Fruit fly (Drosophila melanogaster) whole organism, prepupa: ENCODE data around the gene CG7289.

Experiments used
- Blimp-1 ChIP-seq: fragments of 200-800 bp; sonication (Bioruptor generic); optimal IDR thresholded peaks from 3 replicates; lab custom pipeline; 2017; ENCODE audit warnings: missing biosample characterization, missing genetic modification characterization, mild to moderate bottlenecking, moderate library complexity, missing genetic modification reagents
- CG10631 ChIP-seq: fragments of 200-800 bp; sonication (Bioruptor generic); optimal IDR thresholded peaks from 2 replicates; lab custom pipeline; 2016; ENCODE audit warnings: missing biosample characterization, missing genetic modification characterization
- CG10669 ChIP-seq: fragments of 200-800 bp; sonication (Bioruptor generic); optimal IDR thresholded peaks from 3 replicates; lab custom pipeline; 2018; ENCODE audit warnings: missing biosample characterization, mild to moderate bottlenecking, missing genetic modification characterization, moderate library complexity
- CG11294 ChIP-seq: fragments of 200-800 bp; sonication (Bioruptor generic); IDR thresholded peaks from 2 replicates; pipeline ENCODE4 v1.3.6; 2022; ENCODE audit warnings: missing biosample characterization, missing genetic modification characterization
- CG11902 ChIP-seq: fragments of 200-800 bp; sonication (Bioruptor generic); optimal IDR thresholded peaks from 3 replicates; lab custom pipeline; 2016; ENCODE audit warnings: missing biosample characterization, missing genetic modification characterization
- CG15336 ChIP-seq: fragments of 200-800 bp; sonication (Bioruptor generic); IDR thresholded peaks from 2 replicates; pipeline ENCODE4 v1.3.6; 2022; ENCODE audit warnings: missing biosample characterization, missing genetic modification characterization
- CG1621 ChIP-seq: fragments of 200-800 bp; sonication (Bioruptor generic); optimal IDR thresholded peaks from 3 replicates; lab custom pipeline; 2018; ENCODE audit warnings: missing biosample characterization, mild to moderate bottlenecking, missing genetic modification characterization
- CG16779 ChIP-seq: fragments of 200-800 bp; sonication (Bioruptor generic); optimal IDR thresholded peaks from 3 replicates; lab custom pipeline; 2017; ENCODE audit warnings: missing biosample characterization, mild to moderate bottlenecking, missing genetic modification characterization
- CG3032 ChIP-seq: fragments of 200-800 bp; optimal IDR thresholded peaks from 2 replicates; lab custom pipeline; 2019; ENCODE audit warnings: missing biosample characterization, mild to moderate bottlenecking, missing genetic modification characterization, moderate library complexity
- CG31627 ChIP-seq: fragments of 200-800 bp; sonication (Bioruptor generic); optimal IDR thresholded peaks from 3 replicates; lab custom pipeline; 2016; ENCODE audit warnings: missing biosample characterization, missing genetic modification characterization
- CG32006 ChIP-seq: fragments of 200-800 bp; sonication (Bioruptor generic); optimal IDR thresholded peaks from 3 replicates; lab custom pipeline; 2017; ENCODE audit warnings: missing biosample characterization, mild to moderate bottlenecking, missing genetic modification characterization
- CG34406 ChIP-seq: fragments of 200-800 bp; sonication (Bioruptor generic); optimal IDR thresholded peaks from 3 replicates; lab custom pipeline; 2016; ENCODE audit warnings: missing biosample characterization, missing genetic modification characterization
- CG3919 ChIP-seq: fragments of 200-800 bp; sonication (Bioruptor generic); optimal IDR thresholded peaks from 3 replicates; lab custom pipeline; 2016; ENCODE audit warnings: missing biosample characterization, missing genetic modification characterization
- CG6276 ChIP-seq: fragments of 200-800 bp; sonication (Bioruptor generic); optimal IDR thresholded peaks from 2 replicates; lab custom pipeline; 2017; ENCODE audit warnings: missing biosample characterization, mild to moderate bottlenecking, missing genetic modification characterization
- CG6792 ChIP-seq: fragments of 200-800 bp; sonication (Bioruptor generic); optimal IDR thresholded peaks from 3 replicates; lab custom pipeline; 2016; ENCODE audit warnings: missing biosample characterization, missing genetic modification characterization
- CG6854 ChIP-seq: fragments of 200-800 bp; sonication (Bioruptor generic); optimal IDR thresholded peaks from 2 replicates; lab custom pipeline; 2017; ENCODE audit warnings: missing biosample characterization, mild to moderate bottlenecking, missing genetic modification characterization
- CG7368 ChIP-seq: fragments of 200-800 bp; sonication (Bioruptor generic); optimal IDR thresholded peaks from 3 replicates; lab custom pipeline; 2016; ENCODE audit warnings: missing biosample characterization, missing genetic modification characterization
- CG8119 ChIP-seq: fragments of 200-800 bp; sonication (Bioruptor generic); IDR thresholded peaks from 3 replicates; pipeline ENCODE4 v1.3.6; 2022; ENCODE audit warnings: missing biosample characterization, missing genetic modification characterization
- CG9139 ChIP-seq: fragments of 200-800 bp; sonication (Bioruptor generic); optimal IDR thresholded peaks from 3 replicates; lab custom pipeline; 2017; ENCODE audit warnings: missing biosample characterization, mild to moderate bottlenecking, missing genetic modification characterization
- Eip75B ChIP-seq: fragments of 200-800 bp; sonication (Bioruptor generic); optimal IDR thresholded peaks from 3 replicates; lab custom pipeline; 2016; ENCODE audit warnings: missing biosample characterization, missing genetic modification characterization
- Eip78C ChIP-seq: fragments of 200-800 bp; sonication (Bioruptor generic); peaks from one replicate; lab custom pipeline; 2016; ENCODE audit warnings: missing biosample characterization, missing genetic modification characterization
- Eip93F ChIP-seq: fragments of 200-800 bp; sonication (Bioruptor generic); optimal IDR thresholded peaks from 2 replicates; lab custom pipeline; 2016; ENCODE audit warnings: missing biosample characterization, mild to moderate bottlenecking, missing genetic modification characterization
- Ets21C ChIP-seq: fragments of 200-800 bp; sonication (Bioruptor generic); optimal IDR thresholded peaks from 3 replicates; lab custom pipeline; 2016; ENCODE audit warnings: missing biosample characterization, missing genetic modification characterization
- Ets96B ChIP-seq: fragments of 200-800 bp; optimal IDR thresholded peaks from 2 replicates; lab custom pipeline; 2019; ENCODE audit warnings: missing biosample characterization, mild to moderate bottlenecking, missing genetic modification characterization, moderate library complexity
- Hr38 ChIP-seq: sonication (Bioruptor generic); optimal IDR thresholded peaks from 2 replicates; lab custom pipeline; 2016; ENCODE audit warnings: missing biosample characterization, missing genetic modification characterization
- Hr39 ChIP-seq: fragments of 200-800 bp; sonication (Bioruptor generic); optimal IDR thresholded peaks from 2 replicates; lab custom pipeline; 2016; ENCODE audit warnings: missing biosample characterization, missing genetic modification characterization
- Hr4 ChIP-seq: fragments of 200-800 bp; sonication (Bioruptor generic); optimal IDR thresholded peaks from 3 replicates; lab custom pipeline; 2016; ENCODE audit warnings: missing biosample characterization, missing genetic modification characterization
- Lpt ChIP-seq: fragments of 200-800 bp; sonication (Bioruptor generic); optimal IDR thresholded peaks from 3 replicates; lab custom pipeline; 2016; ENCODE audit warnings: missing biosample characterization, missing genetic modification characterization
- Met ChIP-seq: fragments of 200-800 bp; sonication (Bioruptor generic); optimal IDR thresholded peaks from 3 replicates; lab custom pipeline; 2016; ENCODE audit warnings: missing biosample characterization, missing genetic modification characterization
- OdsH ChIP-seq: fragments of 200-800 bp; sonication (Bioruptor generic); optimal IDR thresholded peaks from 3 replicates; lab custom pipeline; 2016; ENCODE audit warnings: missing biosample characterization, missing genetic modification characterization
- Sox14 ChIP-seq: fragments of 200-800 bp; sonication (Bioruptor generic); optimal IDR thresholded peaks from 3 replicates; lab custom pipeline; 2016; ENCODE audit warnings: missing biosample characterization, missing genetic modification characterization
- achi ChIP-seq: fragments of 200-800 bp; sonication (Bioruptor generic); optimal IDR thresholded peaks from 3 replicates; lab custom pipeline; 2016; ENCODE audit warnings: missing biosample characterization, missing genetic modification characterization
- cyc ChIP-seq: fragments of 200-800 bp; sonication (Bioruptor generic); optimal IDR thresholded peaks from 3 replicates; lab custom pipeline; 2016; ENCODE audit warnings: missing biosample characterization, missing genetic modification characterization
- dac ChIP-seq: fragments of 200-800 bp; sonication (Bioruptor generic); optimal IDR thresholded peaks from 2 replicates; lab custom pipeline; 2017; ENCODE audit warnings: missing biosample characterization, mild to moderate bottlenecking, missing genetic modification characterization
- dsx ChIP-seq: fragments of 200-800 bp; optimal IDR thresholded peaks from 3 replicates; lab custom pipeline; 2019; ENCODE audit warnings: missing biosample characterization, mild to moderate bottlenecking, missing genetic modification characterization, moderate library complexity; ENCODE audit not compliant: poor library complexity, severe bottlenecking
- eg ChIP-seq: fragments of 200-800 bp; sonication (Bioruptor generic); IDR thresholded peaks from 3 replicates; pipeline ENCODE4 v1.3.6; 2022; ENCODE audit warnings: missing biosample characterization, missing genetic modification characterization
- esn ChIP-seq: fragments of 200-800 bp; sonication (Bioruptor generic); optimal IDR thresholded peaks from 2 replicates; lab custom pipeline; 2016; ENCODE audit warnings: missing biosample characterization, mild to moderate bottlenecking, missing genetic modification characterization, moderate library complexity
- fd59A ChIP-seq: fragments of 200-800 bp; sonication (Bioruptor generic); optimal IDR thresholded peaks from 2 replicates; lab custom pipeline; 2017; ENCODE audit warnings: missing biosample characterization, mild to moderate bottlenecking, missing genetic modification characterization, missing genetic modification reagents
- fkh ChIP-seq: fragments of 200-800 bp; sonication (Bioruptor generic); optimal IDR thresholded peaks from 3 replicates; lab custom pipeline; 2017; ENCODE audit warnings: missing biosample characterization, mild to moderate bottlenecking, missing genetic modification characterization, moderate library complexity
- lz ChIP-seq: fragments of 200-800 bp; sonication (Bioruptor generic); optimal IDR thresholded peaks from 3 replicates; lab custom pipeline; 2016; ENCODE audit warnings: missing biosample characterization, missing genetic modification characterization
- net ChIP-seq: fragments of 200-800 bp; sonication (Bioruptor generic); optimal IDR thresholded peaks from 3 replicates; lab custom pipeline; 2016; ENCODE audit warnings: missing biosample characterization, missing genetic modification characterization
- salr ChIP-seq, 2 experiments: fragments of 200-800 bp; sonication (Bioruptor generic); optimal IDR thresholded peaks; 3 replicates each; lab custom pipeline; 2016 to 2018; ENCODE audit warnings: missing biosample characterization in 2 of 2, missing genetic modification characterization in 2 of 2, mild to moderate bottlenecking in 1 of 2
- spab ChIP-seq: fragments of 200-800 bp; sonication (Bioruptor generic); optimal IDR thresholded peaks from 2 replicates; lab custom pipeline; 2017; ENCODE audit warnings: missing biosample characterization, mild to moderate bottlenecking, missing genetic modification characterization, missing genetic modification reagents
- topi ChIP-seq: fragments of 200-800 bp; sonication (Bioruptor generic); optimal IDR thresholded peaks from 3 replicates; lab custom pipeline; 2016; ENCODE audit warnings: missing biosample characterization, missing genetic modification characterization

CG7289 gene

dm6 chr2L:1979196-1979818 lies 2.7 kb upstream of the CG7289 start:
- TF ChIP-seq Eip75B (GFP tag; lab: Kevin White, UChicago) (no peak), CG15336 (no peak), lz (no peak), Blimp-1 (GFP tag; lab: Kevin White, UChicago) (no peak)
- TF ChIP-seq, all 60 proteins: peak for 0

dm6 chr2L:1980708-1981339 lies 1.2 kb upstream of the CG7289 start, which contains the start of the genes CG15356 and CG15362:
TSS of gene CG15356 (minus strand) at chr2L:1980755.
TSS of gene CG15362 (plus strand) at chr2L:1981176.
- TF ChIP-seq CG6792, result no peak
- TF ChIP-seq CG10631 (GFP tag; lab: Kevin White, UChicago), result no peak
- no peak for TF ChIP-seq OdsH (GFP tag; lab: Kevin White, UChicago)
- TF ChIP-seq Lpt (GFP tag; lab: Kevin White, UChicago), result no peak
- no peak for TF ChIP-seq spab (GFP tag; lab: Kevin White, UChicago)
- TF ChIP-seq CG16779 (tag; lab: Kevin White, UChicago), result no peak
- peak; percentile 55 for TF ChIP-seq topi
- no peak for TF ChIP-seq fkh
- no peak for TF ChIP-seq CG6276 (GFP tag; lab: Kevin White, UChicago)
- TF ChIP-seq CG11294, result no peak
- TF ChIP-seq achi (GFP tag; lab: Kevin White, UChicago), result no peak
- TF ChIP-seq salr (GFP tag; optimal IDR thresholded peaks at IDR 0.05; lab: Kevin White, UChicago), result no peak
- no peak for TF ChIP-seq CG34406
- peak; percentile 66 for TF ChIP-seq Eip78C (GFP tag; lab: Kevin White, UChicago)
- TF ChIP-seq Ets21C (GFP tag; lab: Kevin White, UChicago), result no peak
- peak; percentile 57 for TF ChIP-seq Eip93F
- TF ChIP-seq Hr38 (GFP tag; lab: Kevin White, UChicago), result no peak
- 0 out of 3 replicates have a peak, but pooled peaks have one; percentile 30 for TF ChIP-seq CG8119 (GFP tag; lab: Robert Waterston, UW)
- TF ChIP-seq cyc (GFP tag; lab: Kevin White, UChicago), result peak; percentile 39
- peak; percentile 37 for TF ChIP-seq Hr39 (GFP tag; lab: Kevin White, UChicago)
- TF ChIP-seq Blimp-1 (GFP tag; lab: Kevin White, UChicago), result no peak
- peak; percentile 29 for TF ChIP-seq CG31627 (GFP tag; lab: Kevin White, UChicago)
- no peak for TF ChIP-seq CG7368 (GFP tag; lab: Kevin White, UChicago)
- TF ChIP-seq fd59A, result no peak
- peak; percentile 42 for TF ChIP-seq CG3032 (tag; lab: Kevin White, UChicago)
- no peak for TF ChIP-seq CG6854 (GFP tag; lab: Kevin White, UChicago)
- TF ChIP-seq esn (GFP tag; lab: Kevin White, UChicago), result peak; percentile 46
- no peak for TF ChIP-seq dac (GFP tag; lab: Kevin White, UChicago)
- TF ChIP-seq CG3919 (GFP tag; lab: Kevin White, UChicago), result no peak
- TF ChIP-seq Met (GFP tag; lab: Kevin White, UChicago), result no peak
- TF ChIP-seq Ets96B (tag; lab: Kevin White, UChicago), result no peak
- TF ChIP-seq CG32006 (GFP tag; lab: Kevin White, UChicago), result peak; percentile 18
- TF ChIP-seq Sox14 (GFP tag; lab: Kevin White, UChicago), result no peak
- TF ChIP-seq lz, result peak; percentile 29
- no peak for TF ChIP-seq Eip75B (GFP tag; lab: Kevin White, UChicago)
- TF ChIP-seq eg, result 0 out of 3 replicates have a peak, but pooled peaks have one; percentile 17
- no peak for TF ChIP-seq CG1621 (tag; lab: Kevin White, UChicago)
- peak; percentile 31 for TF ChIP-seq Hr4 (GFP tag; lab: Kevin White, UChicago)
- no peak for TF ChIP-seq CG11902 (GFP tag; lab: Kevin White, UChicago)
- TF ChIP-seq dsx (GFP tag; lab: Kevin White, UChicago), result peak; percentile 92
- no peak for TF ChIP-seq net (GFP tag; lab: Kevin White, UChicago)
- TF ChIP-seq CG15336, result no peak
- no peak for TF ChIP-seq CG9139
- no peak for TF ChIP-seq CG10669 (GFP tag; lab: Kevin White, UChicago)
